Worm (Caenorhabditis elegans) whole organism, L2 larva: ENCODE measurements around the gene ver-3.

Source experiments
- ama-1 ChIP-seq: fragments of 150-350 bp; optimal IDR thresholded peaks from 2 replicates; lab custom pipeline; 2018; ENCODE audit warnings: inconsistent platforms
- fos-1 ChIP-seq: fragments of 150-350 bp; optimal IDR thresholded peaks from 2 replicates; lab custom pipeline; 2014; ENCODE audit warnings: missing biosample characterization, missing genetic modification characterization
- nhr-77 ChIP-seq: fragments of 150-350 bp; optimal IDR thresholded peaks from 2 replicates; lab custom pipeline; 2014; ENCODE audit warnings: missing biosample characterization, missing genetic modification characterization

- TF ChIP-seq fos-1 (tag; lab: Kevin White, UChicago), result peak; percentile 45
- no peak for TF ChIP-seq nhr-77
- TF ChIP-seq ama-1 (lab: Kevin White, UChicago), result no peak
Observed at ce11 chrX:10990159-10990854, 2.0 kb upstream of the ver-3 start.
